Worm (Caenorhabditis elegans) whole organism, young adult: ENCODE measurements around the gene wrm-1.

Experiments used
- B0035.1 ChIP-seq: sonication (generic microtip); optimal IDR thresholded peaks from 2 replicates; lab custom pipeline; 2016; ENCODE audit warnings: missing genetic modification characterization, mild to moderate bottlenecking, missing compliant biosample characterization, missing genotype, missing genetic modification reagents
- B0336.3 ChIP-seq: fragments of 200-800 bp; sonication (Bioruptor generic); IDR thresholded peaks from 2 replicates; pipeline ENCODE4 v1.3.6; 2022; ENCODE audit warnings: missing genetic modification characterization, missing compliant biosample characterization
- D2030.7 ChIP-seq: fragments of 200-800 bp; sonication (Bioruptor generic); IDR thresholded peaks from 2 replicates; pipeline ENCODE4 v1.3.6; 2022; ENCODE audit warnings: missing genetic modification reagents, missing genetic modification characterization, missing compliant biosample characterization
- F10E7.11 ChIP-seq: sonication (generic microtip); optimal IDR thresholded peaks from 2 replicates; lab custom pipeline; 2017; ENCODE audit warnings: mild to moderate bottlenecking, missing genetic modification characterization, moderate library complexity, missing compliant biosample characterization
- F23B12.7 ChIP-seq: sonication (generic microtip); optimal IDR thresholded peaks from 2 replicates; lab custom pipeline; 2017; ENCODE audit warnings: missing genetic modification characterization, mild to moderate bottlenecking, missing compliant biosample characterization, antibody characterized with exemption, moderate library complexity; ENCODE audit not compliant: insufficient read depth
- F33H1.4 ChIP-seq: fragments of 200-800 bp; sonication (Bioruptor generic); IDR thresholded peaks from 2 replicates; pipeline ENCODE4 v1.3.6; 2022; ENCODE audit warnings: missing genetic modification reagents, missing genetic modification characterization, missing compliant biosample characterization
- F49E8.2 ChIP-seq: sonication (generic microtip); optimal IDR thresholded peaks from 3 replicates; lab custom pipeline; 2017; ENCODE audit warnings: missing genetic modification characterization, mild to moderate bottlenecking, missing compliant biosample characterization, antibody characterized with exemption, moderate library complexity; ENCODE audit not compliant: insufficient read depth
- F57C9.4 ChIP-seq: sonication (generic microtip); optimal IDR thresholded peaks from 2 replicates; lab custom pipeline; 2017; ENCODE audit warnings: mild to moderate bottlenecking, missing genetic modification characterization, missing compliant biosample characterization
- K11D2.4 ChIP-seq: fragments of 200-800 bp; sonication (Bioruptor generic); IDR thresholded peaks from 2 replicates; pipeline ENCODE4 v1.3.6; 2022; ENCODE audit warnings: missing genetic modification reagents, missing genetic modification characterization, missing compliant biosample characterization
- K12H6.12 ChIP-seq: fragments of 200-800 bp; sonication (Bioruptor generic); optimal IDR thresholded peaks from 2 replicates; lab custom pipeline; 2018; ENCODE audit warnings: mild to moderate bottlenecking, missing genetic modification characterization, missing compliant biosample characterization
- T07F8.4 ChIP-seq: sonication (generic microtip); optimal IDR thresholded peaks from 2 replicates; lab custom pipeline; 2016; ENCODE audit warnings: mild to moderate bottlenecking, missing genetic modification characterization, moderate library complexity, missing compliant biosample characterization
- Y67H2A.10 ChIP-seq: fragments of 200-800 bp; sonication (Bioruptor generic); conservative IDR thresholded peaks from 2 replicates; pipeline ENCODE4 v1.3.6; 2022; ENCODE audit warnings: missing genetic modification reagents, missing genetic modification characterization, missing compliant biosample characterization
- akir-1 ChIP-seq: fragments of 200-800 bp; sonication (Bioruptor generic); optimal IDR thresholded peaks from 2 replicates; lab custom pipeline; 2018; ENCODE audit warnings: mild to moderate bottlenecking, missing genetic modification characterization, moderate library complexity, missing compliant biosample characterization
- ama-1 ChIP-seq, 3 experiments: fragments of 150-350 bp in 1 of 3; sonication (generic microtip) in 2 of 3; optimal IDR thresholded peaks; 2 replicates each; lab custom pipeline; 2014 to 2018; ENCODE audit warnings: missing biosample characterization in 2 of 3, missing genetic modification characterization in 2 of 3, missing genetic modification reagents in 2 of 3
- aptf-2 ChIP-seq: fragments of 200-800 bp; sonication (Bioruptor generic); conservative IDR thresholded peaks from 2 replicates; pipeline ENCODE4 v1.3.6; 2022; ENCODE audit warnings: missing genetic modification reagents, missing genetic modification characterization, missing compliant biosample characterization
- athp-1 ChIP-seq: sonication (generic microtip); optimal IDR thresholded peaks from 2 replicates; lab custom pipeline; 2017; ENCODE audit warnings: mild to moderate bottlenecking, missing genetic modification characterization, missing compliant biosample characterization
- bed-1 ChIP-seq: fragments of 200-800 bp; sonication (Bioruptor generic); IDR thresholded peaks from 2 replicates; pipeline ENCODE4 v1.3.6; 2022; ENCODE audit warnings: missing genetic modification reagents, missing genetic modification characterization, missing compliant biosample characterization
- bed-2 ChIP-seq: fragments of 200-800 bp; sonication (Bioruptor generic); IDR thresholded peaks from 2 replicates; pipeline ENCODE4 v1.3.6; 2022; ENCODE audit warnings: missing genetic modification reagents, missing genetic modification characterization, missing compliant biosample characterization
- cebp-1 ChIP-seq, 2 experiments: fragments of 200-800 bp in 1 of 2; sonication (Bioruptor generic) in 1 of 2; sonication (generic microtip) in 1 of 2; IDR thresholded peaks in 1 of 2; optimal IDR thresholded peaks in 1 of 2; 2 replicates each; pipeline versions ENCODE4 v1.3.6 to Lab custom; 2017 to 2022; ENCODE audit warnings: missing compliant biosample characterization in 2 of 2, missing genetic modification characterization in 2 of 2, mild to moderate bottlenecking in 1 of 2, missing genetic modification reagents in 1 of 2, moderate library complexity in 1 of 2
- ceh-27 ChIP-seq: fragments of 200-800 bp; sonication (Bioruptor generic); optimal IDR thresholded peaks from 2 replicates; lab custom pipeline; 2018; ENCODE audit warnings: mild to moderate bottlenecking, missing genetic modification characterization, moderate library complexity, missing compliant biosample characterization
- ceh-58 ChIP-seq: fragments of 200-800 bp; sonication (Bioruptor generic); IDR thresholded peaks from 2 replicates; pipeline ENCODE4 v1.3.6; 2022; ENCODE audit warnings: missing genetic modification characterization, missing compliant biosample characterization
- ceh-79 ChIP-seq: sonication (generic microtip); optimal IDR thresholded peaks from 2 replicates; lab custom pipeline; 2017; ENCODE audit warnings: mild to moderate bottlenecking, missing genetic modification characterization, missing compliant biosample characterization
- dox-1 ChIP-seq: fragments of 200-800 bp; sonication (Bioruptor generic); IDR thresholded peaks from 2 replicates; pipeline ENCODE4 v1.3.6; 2022; ENCODE audit warnings: missing genetic modification reagents, missing genetic modification characterization, missing compliant biosample characterization
- egl-18 ChIP-seq: fragments of 200-800 bp; sonication (Bioruptor generic); IDR thresholded peaks from 2 replicates; pipeline ENCODE4 v1.3.6; 2022; ENCODE audit warnings: missing genetic modification reagents, missing genetic modification characterization, missing compliant biosample characterization
- egrh-3 ChIP-seq: fragments of 200-800 bp; sonication (Bioruptor generic); IDR thresholded peaks from 2 replicates; pipeline ENCODE4 v1.3.6; 2022; ENCODE audit warnings: missing genetic modification reagents, missing genetic modification characterization, missing compliant biosample characterization
- ets-4 ChIP-seq: fragments of 200-800 bp; sonication (Bioruptor generic); optimal IDR thresholded peaks from 2 replicates; lab custom pipeline; 2018; ENCODE audit warnings: mild to moderate bottlenecking, missing genetic modification characterization, missing compliant biosample characterization
- hmg-20 ChIP-seq: fragments of 200-800 bp; sonication (Bioruptor generic); IDR thresholded peaks from 2 replicates; pipeline ENCODE4 v1.3.6; 2022; ENCODE audit warnings: missing genetic modification reagents, missing genetic modification characterization, missing compliant biosample characterization
- hsf-1 ChIP-seq: fragments of 200-800 bp; sonication (Bioruptor generic); IDR thresholded peaks from 2 replicates; pipeline ENCODE4 v1.3.6; 2022; ENCODE audit warnings: missing genetic modification reagents, missing genetic modification characterization, missing compliant biosample characterization
- lag-1 ChIP-seq: fragments of 200-800 bp; sonication (Bioruptor generic); IDR thresholded peaks from 2 replicates; pipeline ENCODE4 v1.3.6; 2022; ENCODE audit warnings: missing genetic modification reagents, missing genetic modification characterization, missing compliant biosample characterization
- lin-40 ChIP-seq: sonication (generic microtip); optimal IDR thresholded peaks from 2 replicates; lab custom pipeline; 2016; ENCODE audit warnings: missing genetic modification characterization, mild to moderate bottlenecking, missing compliant biosample characterization, missing genotype, missing genetic modification reagents
- lsy-27 ChIP-seq: sonication (generic microtip); optimal IDR thresholded peaks from 2 replicates; lab custom pipeline; 2017; ENCODE audit warnings: missing genetic modification characterization, mild to moderate bottlenecking, missing compliant biosample characterization, antibody characterized with exemption, missing genotype, borderline replicate concordance; ENCODE audit not compliant: insufficient read depth
- madf-3 ChIP-seq: fragments of 200-800 bp; sonication (Bioruptor generic); IDR thresholded peaks from 2 replicates; pipeline ENCODE4 v1.3.6; 2022; ENCODE audit warnings: missing genetic modification reagents, missing genetic modification characterization, missing compliant biosample characterization
- madf-6 ChIP-seq: fragments of 200-800 bp; sonication (Bioruptor generic); IDR thresholded peaks from 2 replicates; pipeline ENCODE4 v1.3.6; 2022; ENCODE audit warnings: missing genetic modification reagents, missing genetic modification characterization, missing compliant biosample characterization
- madf-8 ChIP-seq: fragments of 200-800 bp; sonication (Bioruptor generic); conservative IDR thresholded peaks from 2 replicates; pipeline ENCODE4 v1.3.6; 2022; ENCODE audit warnings: missing genetic modification reagents, missing genetic modification characterization, missing compliant biosample characterization
- mxl-1 ChIP-seq: sonication (generic microtip); optimal IDR thresholded peaks from 2 replicates; lab custom pipeline; 2016; ENCODE audit warnings: missing genetic modification characterization, missing compliant biosample characterization
- nhr-179 ChIP-seq: sonication (generic microtip); optimal IDR thresholded peaks from 2 replicates; lab custom pipeline; 2016; ENCODE audit warnings: mild to moderate bottlenecking, missing genetic modification characterization, missing compliant biosample characterization
- nhr-27 ChIP-seq: fragments of 200-800 bp; sonication (Bioruptor generic); optimal IDR thresholded peaks from 2 replicates; lab custom pipeline; 2018; ENCODE audit warnings: mild to moderate bottlenecking, missing genetic modification characterization, moderate library complexity, missing compliant biosample characterization
- nhr-90 ChIP-seq: sonication (generic microtip); optimal IDR thresholded peaks from 2 replicates; lab custom pipeline; 2016; ENCODE audit warnings: missing genotype, mild to moderate bottlenecking, missing genetic modification characterization, missing compliant biosample characterization
- rcor-1 ChIP-seq: fragments of 200-800 bp; sonication (Bioruptor generic); IDR thresholded peaks from 2 replicates; pipeline ENCODE4 v1.3.6; 2022; ENCODE audit warnings: missing genetic modification reagents, missing genetic modification characterization, missing compliant biosample characterization
- rec-8 ChIP-seq, 2 experiments: sonication (generic microtip); optimal IDR thresholded peaks; 2 replicates each; lab custom pipeline; 2016; ENCODE audit warnings: mild to moderate bottlenecking in 2 of 2, missing genetic modification characterization in 2 of 2, missing genetic modification reagents in 2 of 2, missing genotype in 2 of 2, missing biosample characterization in 1 of 2, missing compliant biosample characterization in 1 of 2, moderate library complexity in 1 of 2
- rpc-1 ChIP-seq, 2 experiments: fragments of 150-350 bp in 1 of 2; sonication (generic microtip) in 1 of 2; optimal IDR thresholded peaks; 2 replicates each; lab custom pipeline; 2014 to 2018; ENCODE audit warnings: missing biosample characterization in 1 of 2, missing genetic modification characterization in 1 of 2, missing genetic modification reagents in 1 of 2, missing genotype in 1 of 2
- snpc-1.3 ChIP-seq: sonication (generic microtip); optimal IDR thresholded peaks from 2 replicates; lab custom pipeline; 2017; ENCODE audit warnings: missing genetic modification characterization, mild to moderate bottlenecking, missing compliant biosample characterization, antibody characterized with exemption, moderate library complexity, missing genotype, missing genetic modification reagents; ENCODE audit not compliant: insufficient read depth
- somi-1 ChIP-seq: fragments of 200-800 bp; sonication (Bioruptor generic); optimal IDR thresholded peaks from 2 replicates; lab custom pipeline; 2018; ENCODE audit warnings: mild to moderate bottlenecking, missing genetic modification characterization, missing compliant biosample characterization
- sptf-2 ChIP-seq: fragments of 200-800 bp; sonication (Bioruptor generic); optimal IDR thresholded peaks from 2 replicates; lab custom pipeline; 2018; ENCODE audit warnings: mild to moderate bottlenecking, missing genetic modification characterization, missing compliant biosample characterization
- tbx-9 ChIP-seq: sonication (generic microtip); optimal IDR thresholded peaks from 2 replicates; lab custom pipeline; 2016; ENCODE audit warnings: borderline replicate concordance, missing genetic modification characterization, inconsistent platforms, missing compliant biosample characterization
- ztf-25 ChIP-seq: fragments of 200-800 bp; sonication (Bioruptor generic); IDR thresholded peaks from 2 replicates; pipeline ENCODE4 v1.3.6; 2022; ENCODE audit warnings: missing genetic modification reagents, missing genetic modification characterization, missing compliant biosample characterization
- ztf-6 ChIP-seq: fragments of 200-800 bp; sonication (Bioruptor generic); IDR thresholded peaks from 2 replicates; pipeline ENCODE4 v1.3.6; 2022; ENCODE audit warnings: missing genetic modification reagents, missing genetic modification characterization, missing compliant biosample characterization

The wrm-1 gene

ce11 chrIII:5727827-5728226 is 5.2 kb downstream of the wrm-1 start, which contains the start of gene egg-1 (continued):
- TF ChIP-seq ceh-27 (GFP tag; lab: Kevin White, UChicago) (no peak), ztf-25 (GFP tag; lab: Robert Waterston, UW) (no peak), nhr-27 (tag; lab: Kevin White, UChicago) (no peak), tbx-9 (tag; lab: Kevin White, UChicago) (no peak), sptf-2 (GFP tag; lab: Kevin White, UChicago) (no peak), athp-1 (peak; percentile 63), rcor-1 (peak; percentile 83), hmg-20 (GFP tag; lab: Robert Waterston, UW) (no peak), bed-2 (GFP tag; lab: Robert Waterston, UW) (no peak), madf-3 (GFP tag; lab: Robert Waterston, UW) (peak; percentile 83), F23B12.7 (peak; percentile 75), egrh-3 (GFP tag; lab: Robert Waterston, UW) (no peak), ceh-79 (no peak), B0336.3 (GFP tag; lab: Robert Waterston, UW) (peak; percentile 78), T07F8.4 (tag; lab: Kevin White, UChicago) (no peak), madf-6 (GFP tag; lab: Robert Waterston, UW) (peak; percentile 99), hsf-1 (GFP tag; lab: Robert Waterston, UW) (peak; percentile 89), F57C9.4 (tag; lab: Kevin White, UChicago) (no peak), ceh-58 (GFP tag; lab: Robert Waterston, UW) (no peak), D2030.7 (GFP tag; lab: Robert Waterston, UW) (peak; percentile 93), ets-4 (GFP tag; lab: Kevin White, UChicago) (no peak), F49E8.2 (tag; lab: Kevin White, UChicago) (peak; percentile 92), rpc-1 (optimal IDR thresholded peaks at IDR 0.05; lab: Kevin White, UChicago) (no peak), rpc-1 (tag; optimal IDR thresholded peaks at IDR 0.05; lab: Kevin White, UChicago) (no peak), ama-1 (optimal IDR thresholded peaks at IDR 0.05; lab: Kevin White, UChicago) (no peak), ama-1 (GFP tag; optimal IDR thresholded peaks at IDR 0.05; lab: Kevin White, UChicago) (no peak), rec-8 (tag; optimal IDR thresholded peaks at IDR 0.05; lab: Kevin White, UChicago) (no peak), dox-1 (GFP tag; lab: Robert Waterston, UW) (peak; percentile 87), K11D2.4 (no peak), Y67H2A.10 (GFP tag; lab: Robert Waterston, UW) (no peak), nhr-179 (tag; lab: Kevin White, UChicago) (no peak), ztf-6 (GFP tag; lab: Robert Waterston, UW) (no peak), aptf-2 (GFP tag; lab: Robert Waterston, UW) (peak; percentile 70; the same call in 1 of the 2 replicates), F33H1.4 (peak; percentile 98), K12H6.12 (tag; lab: Kevin White, UChicago) (no peak), somi-1 (GFP tag; lab: Kevin White, UChicago) (no peak), madf-8 (peak; percentile 95), egl-18 (GFP tag; lab: Robert Waterston, UW) (no peak), bed-1 (GFP tag; lab: Robert Waterston, UW) (no peak), mxl-1 (tag; lab: Kevin White, UChicago) (no peak), B0035.1 (tag; lab: Kevin White, UChicago) (no peak), lsy-27 (tag; lab: Kevin White, UChicago) (no peak), F10E7.11 (tag; lab: Kevin White, UChicago) (no peak), nhr-90 (tag; lab: Kevin White, UChicago) (no peak), lag-1 (GFP tag; lab: Robert Waterston, UW) (no peak), lin-40 (no peak), snpc-1.3 (tag; lab: Kevin White, UChicago) (peak; percentile 93), cebp-1 (GFP tag; IDR thresholded peaks at IDR 0.05; lab: Robert Waterston, UW) (no peak), cebp-1 (tag; optimal IDR thresholded peaks at IDR 0.05; lab: Kevin White, UChicago) (no peak), akir-1 (GFP tag; lab: Kevin White, UChicago) (no peak)
